Worm (Caenorhabditis elegans) whole organism, L3 larva: ENCODE data around the gene K12H6.12.

Experiments
- R02D3.7 ChIP-seq: fragments of 150-350 bp; optimal IDR thresholded peaks from 2 replicates; lab custom pipeline; 2014; ENCODE audit warnings: missing biosample characterization, missing genetic modification characterization
- ZK546.5 ChIP-seq: sonication (generic microtip); optimal IDR thresholded peaks from 2 replicates; lab custom pipeline; 2017; ENCODE audit warnings: missing biosample characterization, missing genetic modification characterization
- aly-2 ChIP-seq: fragments of 150-350 bp; optimal IDR thresholded peaks from 2 replicates; lab custom pipeline; 2014; ENCODE audit warnings: missing biosample characterization, missing genetic modification characterization
- ama-1 ChIP-seq: fragments of 150-350 bp; optimal IDR thresholded peaks from 2 replicates; lab custom pipeline; 2018
- ceh-28 ChIP-seq: fragments of 150-350 bp; optimal IDR thresholded peaks from 2 replicates; lab custom pipeline; 2014; ENCODE audit warnings: missing biosample characterization, missing genetic modification reagents, missing genetic modification characterization
- ceh-82 ChIP-seq: fragments of 150-350 bp; optimal IDR thresholded peaks from 2 replicates; lab custom pipeline; 2014; ENCODE audit warnings: missing biosample characterization, missing genetic modification characterization
- ceh-9 ChIP-seq: sonication (generic microtip); optimal IDR thresholded peaks from 2 replicates; lab custom pipeline; 2018; ENCODE audit warnings: missing biosample characterization, missing genetic modification characterization
- daf-12 ChIP-seq: fragments of 150-350 bp; optimal IDR thresholded peaks from 2 replicates; lab custom pipeline; 2014; ENCODE audit warnings: missing biosample characterization, missing genetic modification reagents, missing genetic modification characterization
- elt-1 ChIP-seq: fragments of 150-350 bp; optimal IDR thresholded peaks from 2 replicates; lab custom pipeline; 2014; ENCODE audit warnings: missing biosample characterization, missing genetic modification characterization
- elt-2 ChIP-seq: sonication (generic microtip); optimal IDR thresholded peaks from 2 replicates; lab custom pipeline; 2016; ENCODE audit warnings: missing genetic modification reagents, mild to moderate bottlenecking, missing genetic modification characterization, missing compliant biosample characterization
- elt-3 ChIP-seq, 3 experiments: fragments of 150-350 bp in 1 of 3; sonication (generic microtip) in 2 of 3; optimal IDR thresholded peaks; 2 replicates in 2 of 3; 4 replicates in 1 of 3; lab custom pipeline; 2014 to 2017; ENCODE audit warnings: missing biosample characterization in 3 of 3, missing genetic modification characterization in 3 of 3
- fkh-10 ChIP-seq: sonication (generic microtip); optimal IDR thresholded peaks from 2 replicates; lab custom pipeline; 2017; ENCODE audit warnings: missing biosample characterization, missing genetic modification reagents, missing genetic modification characterization
- fkh-2 ChIP-seq: fragments of 150-350 bp; optimal IDR thresholded peaks from 2 replicates; lab custom pipeline; 2014; ENCODE audit warnings: missing biosample characterization, missing genetic modification reagents, missing genetic modification characterization
- fos-1 ChIP-seq: fragments of 150-350 bp; optimal IDR thresholded peaks from 2 replicates; lab custom pipeline; 2014; ENCODE audit warnings: missing biosample characterization, missing genetic modification characterization
- jun-1 ChIP-seq: fragments of 150-350 bp; optimal IDR thresholded peaks from 2 replicates; lab custom pipeline; 2014; ENCODE audit warnings: missing biosample characterization, missing genetic modification reagents, missing genetic modification characterization
- lin-15B ChIP-seq: fragments of 150-350 bp; optimal IDR thresholded peaks from 2 replicates; lab custom pipeline; 2014; ENCODE audit warnings: missing biosample characterization, missing genetic modification characterization
- lin-39 ChIP-seq: fragments of 150-350 bp; optimal IDR thresholded peaks from 2 replicates; lab custom pipeline; 2018; ENCODE audit warnings: missing biosample characterization, missing genetic modification reagents, missing genetic modification characterization
- lsy-12 ChIP-seq: sonication (generic microtip); optimal IDR thresholded peaks from 2 replicates; lab custom pipeline; 2016; ENCODE audit warnings: mild to moderate bottlenecking, missing genetic modification characterization, missing compliant biosample characterization
- mdl-1 ChIP-seq: fragments of 150-350 bp; optimal IDR thresholded peaks from 2 replicates; lab custom pipeline; 2014; ENCODE audit warnings: missing biosample characterization, missing genetic modification characterization
- nfya-1 ChIP-seq: sonication (generic microtip); optimal IDR thresholded peaks from 2 replicates; lab custom pipeline; 2017; ENCODE audit warnings: missing genetic modification characterization, mild to moderate bottlenecking, missing compliant biosample characterization, antibody characterized with exemption, moderate library complexity; ENCODE audit not compliant: insufficient read depth
- nhr-11 ChIP-seq: fragments of 150-350 bp; optimal IDR thresholded peaks from 2 replicates; lab custom pipeline; 2014; ENCODE audit warnings: missing biosample characterization, missing genetic modification characterization
- nhr-12 ChIP-seq: fragments of 150-350 bp; optimal IDR thresholded peaks from 2 replicates; lab custom pipeline; 2014; ENCODE audit warnings: missing biosample characterization, missing genetic modification characterization
- nhr-23 ChIP-seq: fragments of 150-350 bp; optimal IDR thresholded peaks from 2 replicates; lab custom pipeline; 2014; ENCODE audit warnings: missing biosample characterization, missing genetic modification reagents, missing genetic modification characterization
- nhr-237 ChIP-seq: fragments of 150-350 bp; optimal IDR thresholded peaks from 2 replicates; lab custom pipeline; 2014; ENCODE audit warnings: missing biosample characterization, missing genetic modification characterization
- nhr-25 ChIP-seq: sonication (generic microtip); optimal IDR thresholded peaks from 2 replicates; lab custom pipeline; 2017; ENCODE audit warnings: missing biosample characterization, missing genetic modification characterization
- nhr-28 ChIP-seq: fragments of 150-350 bp; optimal IDR thresholded peaks from 2 replicates; lab custom pipeline; 2014; ENCODE audit warnings: missing biosample characterization, missing genetic modification characterization
- nhr-43 ChIP-seq: sonication (generic microtip); optimal IDR thresholded peaks from 2 replicates; lab custom pipeline; 2016; ENCODE audit warnings: mild to moderate bottlenecking, missing genetic modification characterization, missing compliant biosample characterization; ENCODE audit not compliant: poor library complexity, severe bottlenecking
- nhr-67 ChIP-seq: fragments of 150-350 bp; optimal IDR thresholded peaks from 2 replicates; lab custom pipeline; 2014; ENCODE audit warnings: missing biosample characterization, missing genetic modification characterization
- nhr-76 ChIP-seq: fragments of 150-350 bp; sonication (generic microtip); optimal IDR thresholded peaks from 5 replicates; lab custom pipeline; 2014; ENCODE audit warnings: missing biosample characterization, missing genetic modification characterization
- nhr-77 ChIP-seq: fragments of 150-350 bp; optimal IDR thresholded peaks from 2 replicates; lab custom pipeline; 2014; ENCODE audit warnings: missing biosample characterization, missing genetic modification characterization
- pha-4 ChIP-seq: fragments of 150-350 bp; optimal IDR thresholded peaks from 2 replicates; lab custom pipeline; 2014; ENCODE audit warnings: missing biosample characterization, missing genetic modification reagents, missing genetic modification characterization
- pqm-1 ChIP-seq: fragments of 150-350 bp; optimal IDR thresholded peaks from 2 replicates; lab custom pipeline; 2017; ENCODE audit warnings: missing biosample characterization, missing genetic modification characterization, inconsistent platforms
- sea-2 ChIP-seq: fragments of 150-350 bp; sonication (generic microtip); optimal IDR thresholded peaks from 4 replicates; lab custom pipeline; 2014; ENCODE audit warnings: missing biosample characterization, missing genetic modification reagents, missing genetic modification characterization
- skn-1 ChIP-seq: fragments of 150-350 bp; optimal IDR thresholded peaks from 2 replicates; lab custom pipeline; 2014; ENCODE audit warnings: missing biosample characterization, missing genetic modification characterization
- unc-62 ChIP-seq: fragments of 150-350 bp; sonication (generic microtip); optimal IDR thresholded peaks from 4 replicates; lab custom pipeline; 2014; ENCODE audit warnings: missing biosample characterization, missing genetic modification reagents, missing genetic modification characterization
- zag-1 ChIP-seq: fragments of 150-350 bp; optimal IDR thresholded peaks from 2 replicates; lab custom pipeline; 2014; ENCODE audit warnings: missing biosample characterization, missing genetic modification characterization
- ztf-11 ChIP-seq: fragments of 150-350 bp; optimal IDR thresholded peaks from 2 replicates; lab custom pipeline; 2014; ENCODE audit warnings: missing biosample characterization, missing genetic modification characterization

The K12H6.12 gene

DNA sequence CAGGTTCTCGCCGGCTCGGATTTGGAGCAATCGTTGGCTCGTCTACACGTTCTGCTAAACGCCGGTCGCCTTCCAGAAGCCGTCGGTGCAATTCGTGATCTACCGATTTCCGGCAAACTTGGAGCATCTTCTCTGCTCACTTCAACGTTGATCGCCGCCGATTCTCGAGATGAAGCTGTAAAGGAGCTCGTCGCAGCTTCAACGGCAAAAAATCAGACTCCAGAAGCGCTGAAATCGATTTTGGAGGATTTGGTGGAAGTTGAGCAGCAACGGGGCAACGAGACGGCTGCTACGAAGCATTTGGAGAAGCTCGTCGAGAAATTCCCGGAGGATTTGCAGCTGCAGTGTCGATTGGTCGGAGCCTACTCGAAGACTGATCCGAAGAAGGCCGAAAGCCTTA is 16.3 kb upstream of the K12H6.12 start:
- no peak for TF ChIP-seq lin-15B (tag; lab: Kevin White, UChicago)
- TF ChIP-seq nhr-12 (tag; lab: Kevin White, UChicago): no peak
- no peak for TF ChIP-seq pha-4
- no peak for TF ChIP-seq ceh-9
- no peak for TF ChIP-seq aly-2 (tag; lab: Kevin White, UChicago)
- TF ChIP-seq mdl-1 (tag; lab: Kevin White, UChicago): no peak
- no peak for TF ChIP-seq fos-1 (tag; lab: Kevin White, UChicago)
- TF ChIP-seq, all 47 proteins: peak for 0

DNA sequence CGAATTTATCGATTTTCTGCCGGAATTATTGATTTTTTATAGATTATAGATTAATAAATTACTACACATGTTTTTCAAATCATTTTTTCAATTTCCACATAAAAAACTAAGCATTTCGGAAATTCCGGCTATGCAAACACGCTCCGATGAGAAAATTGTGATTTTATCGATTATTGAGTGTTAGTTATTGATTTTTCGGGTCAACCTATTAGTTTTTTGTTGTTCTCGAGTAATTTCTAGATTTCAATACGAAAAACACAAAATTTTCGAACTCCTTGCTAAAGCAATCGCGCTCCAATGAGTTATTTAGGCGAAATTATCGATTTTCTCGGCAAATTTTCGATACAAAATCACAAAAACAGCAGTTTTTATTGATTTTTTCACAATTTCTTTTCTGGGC is 12.5 kb upstream of the K12H6.12 start:
- TF ChIP-seq nhr-76 (tag; lab: Kevin White, UChicago) (no peak), ama-1 (lab: Kevin White, UChicago) (no peak), elt-3 (tag; optimal IDR thresholded peaks at IDR 0.05; lab: Kevin White, UChicago) (no peak), nhr-43 (no peak), ceh-28 (peak; percentile 75)

- TF ChIP-seq nhr-43 (no peak), ceh-9 (no peak), nfya-1 (tag; lab: Kevin White, UChicago) (no peak), nhr-77 (tag; lab: Kevin White, UChicago) (no peak), elt-3 (tag; optimal IDR thresholded peaks at IDR 0.05; lab: Kevin White, UChicago) (no peak), nhr-25 (tag; lab: Kevin White, UChicago) (no peak), lsy-12 (tag; lab: Kevin White, UChicago) (no peak), sea-2 (GFP tag; lab: Kevin White, UChicago) (no peak), elt-2 (tag; lab: Kevin White, UChicago) (no peak), ztf-11 (tag; lab: Kevin White, UChicago) (no peak), nhr-12 (tag; lab: Kevin White, UChicago) (no peak), ceh-82 (no peak), lin-39 (tag; lab: Kevin White, UChicago) (no peak), zag-1 (tag; lab: Kevin White, UChicago) (no peak), lin-15B (tag; lab: Kevin White, UChicago) (no peak), jun-1 (tag; lab: Kevin White, UChicago) (no peak), daf-12 (tag; lab: Kevin White, UChicago) (no peak), nhr-28 (tag; lab: Kevin White, UChicago) (no peak), nhr-237 (no peak)
These were observed 11.5 kb upstream of the K12H6.12 start for ce11 chrII:2796431-2796830.

DNA sequence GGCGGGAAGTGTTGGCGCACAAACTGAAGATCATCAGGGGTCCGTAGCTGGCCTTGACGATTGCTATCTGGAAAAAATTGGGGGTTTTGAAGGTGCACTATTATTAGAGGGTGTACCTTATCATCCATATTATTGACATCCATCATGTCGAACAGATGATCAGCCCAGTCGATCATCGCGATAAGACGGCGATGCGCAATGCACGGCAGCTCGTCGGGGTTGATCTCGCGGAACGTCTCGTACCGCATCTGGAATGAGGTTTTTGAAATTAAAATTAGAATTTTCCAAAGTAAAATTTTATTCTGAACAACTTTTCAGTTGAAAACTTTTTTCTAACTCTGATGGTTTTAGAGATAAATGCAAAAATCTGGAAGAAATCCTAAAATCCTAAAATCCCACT is 10.0 kb upstream of the K12H6.12 start:
- TF ChIP-seq lin-15B (tag; lab: Kevin White, UChicago) (no peak), R02D3.7 (tag; lab: Kevin White, UChicago) (no peak), fos-1 (tag; lab: Kevin White, UChicago) (no peak), fkh-10 (GFP tag; lab: Kevin White, UChicago) (no peak)

DNA sequence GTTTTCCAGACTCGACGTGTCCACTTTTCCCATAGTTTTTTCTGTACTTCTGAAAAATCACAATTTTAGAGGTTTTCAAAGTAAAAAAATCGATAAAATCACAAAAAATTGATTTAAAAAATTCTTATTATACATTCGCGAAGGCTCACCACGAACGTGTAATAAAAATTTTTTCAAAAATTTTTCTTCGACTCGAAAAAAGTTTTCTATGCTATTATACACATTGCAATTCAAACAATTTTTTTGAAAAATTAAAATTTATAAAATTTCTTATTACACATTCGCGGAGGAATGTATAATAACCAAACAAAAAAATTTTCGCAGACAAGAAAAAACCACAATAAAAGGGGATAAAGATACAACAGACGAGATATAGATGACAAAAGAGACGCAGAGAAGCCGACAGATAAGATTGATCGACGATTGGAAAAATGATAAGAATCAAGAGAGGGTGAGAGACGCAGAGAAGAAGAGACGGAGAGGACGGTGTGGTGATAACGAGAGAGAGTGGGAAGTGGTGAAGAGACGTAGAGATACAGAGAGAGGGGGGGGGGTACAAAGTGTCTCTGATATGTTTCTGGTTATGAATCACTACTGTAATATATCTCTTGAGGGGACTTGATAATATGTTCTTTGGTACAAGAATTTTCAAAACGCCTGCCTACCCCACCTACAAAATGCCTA is 7.3 kb upstream of the K12H6.12 start, which contains the start of gene nhr-119:
Gene nhr-119, minus strand, starts transcription at position 51 of the 684 bp plus-strand sequence.
- TF ChIP-seq pqm-1 (tag; lab: Kevin White, UChicago) (peak; percentile 92), elt-3 (tag; optimal IDR thresholded peaks at IDR 0.05; lab: Kevin White, UChicago) (peak in 2 of 3 experiments; percentile 74 to 92), nhr-67 (tag; lab: Kevin White, UChicago) (no peak), R02D3.7 (tag; lab: Kevin White, UChicago) (peak; percentile 48), zag-1 (tag; lab: Kevin White, UChicago) (no peak), elt-2 (tag; lab: Kevin White, UChicago) (peak; percentile 96), ceh-28 (peak; percentile 90), nhr-43 (peak; percentile 93), skn-1 (tag; lab: Kevin White, UChicago) (peak; percentile 20), nfya-1 (tag; lab: Kevin White, UChicago) (peak; percentile 65), pha-4 (peak; percentile 31), fkh-2 (tag; lab: Kevin White, UChicago) (no peak), nhr-25 (tag; lab: Kevin White, UChicago) (peak; percentile 85), ZK546.5 (tag; lab: Kevin White, UChicago) (no peak), nhr-11 (tag; lab: Kevin White, UChicago) (peak; percentile 19), nhr-23 (tag; lab: Kevin White, UChicago) (peak; percentile 92), elt-1 (tag; lab: Kevin White, UChicago) (peak; percentile 74), jun-1 (tag; lab: Kevin White, UChicago) (peak; percentile 81), lin-15B (tag; lab: Kevin White, UChicago) (peak; percentile 10), unc-62 (GFP tag; lab: Kevin White, UChicago) (peak; percentile 11)
